Fruit fly (Drosophila melanogaster): ENCODE measurements around the gene Gr63a.

- TF ChIP-seq ttk (optimal IDR thresholded peaks at IDR 0.05), result no peak
- TF ChIP-seq psq (optimal IDR thresholded peaks at IDR 0.05), result no peak
These were observed 35.4 kb upstream of the Gr63a start for dm6 chr3L:3931778-3932177.

Measured in Kc167 (cell line).